Fruit fly (Drosophila melanogaster) Kc167 (cell line): ENCODE measurements around the gene CG11668.

ENCODE experiments used
- Myc ChIP-seq: fragments of >200 bp; optimal IDR thresholded peaks from 2 replicates; lab custom pipeline; 2017; ENCODE audit warnings: missing external identifiers
- Sin3A ChIP-seq: fragments of >200 bp; optimal IDR thresholded peaks from 2 replicates; lab custom pipeline; 2018; ENCODE audit warnings: missing external identifiers
- h ChIP-seq: fragments of >200 bp; optimal IDR thresholded peaks from 3 replicates; lab custom pipeline; 2018; ENCODE audit warnings: missing external identifiers
- insv ChIP-seq: fragments of >200 bp; optimal IDR thresholded peaks from 3 replicates; lab custom pipeline; 2018; ENCODE audit warnings: missing external identifiers
- psq ChIP-seq: fragments of >200 bp; optimal IDR thresholded peaks from 2 replicates; lab custom pipeline; 2017; ENCODE audit warnings: missing external identifiers
- ttk ChIP-seq: sonication (Bioruptor generic); optimal IDR thresholded peaks from 2 replicates; lab custom pipeline; 2017; ENCODE audit warnings: missing external identifiers

dm6 chr3R:13070011-13070619, 31.9 kb downstream of the CG11668 start:
- no peak for TF ChIP-seq h
- TF ChIP-seq psq (lab: Kevin White, UChicago) = no peak
- TF ChIP-seq insv = no peak
- TF ChIP-seq ttk (lab: Kevin White, UChicago) = no peak
- no peak for TF ChIP-seq Sin3A (lab: Kevin White, UChicago)
- TF ChIP-seq Myc (lab: Kevin White, UChicago) = no peak
